Worm (Caenorhabditis elegans) whole organism, young adult: Measurements from ENCODE around the gene lgc-49.
A peak's percentile ranks its signal among the peaks of the same experiment; 100 is the strongest.

Experiments
- B0261.1 ChIP-seq: sonication (generic microtip); optimal IDR thresholded peaks from 2 replicates; lab custom pipeline; 2016; ENCODE audit warnings: mild to moderate bottlenecking, missing genetic modification characterization, moderate library complexity, missing compliant biosample characterization
- F57A8.1 ChIP-seq: fragments of 200-800 bp; sonication (Bioruptor generic); optimal IDR thresholded peaks from 2 replicates; lab custom pipeline; 2018; ENCODE audit warnings: mild to moderate bottlenecking, missing genetic modification characterization, moderate library complexity, missing compliant biosample characterization
- F57C9.4 ChIP-seq: sonication (generic microtip); optimal IDR thresholded peaks from 2 replicates; lab custom pipeline; 2017; ENCODE audit warnings: mild to moderate bottlenecking, missing genetic modification characterization, missing compliant biosample characterization
- K11D2.4 ChIP-seq: fragments of 200-800 bp; sonication (Bioruptor generic); IDR thresholded peaks from 2 replicates; pipeline ENCODE4 v1.3.6; 2022; ENCODE audit warnings: missing genetic modification reagents, missing genetic modification characterization, missing compliant biosample characterization
- K12H6.12 ChIP-seq: fragments of 200-800 bp; sonication (Bioruptor generic); optimal IDR thresholded peaks from 2 replicates; lab custom pipeline; 2018; ENCODE audit warnings: mild to moderate bottlenecking, missing genetic modification characterization, missing compliant biosample characterization
- T07F8.4 ChIP-seq: sonication (generic microtip); optimal IDR thresholded peaks from 2 replicates; lab custom pipeline; 2016; ENCODE audit warnings: mild to moderate bottlenecking, missing genetic modification characterization, moderate library complexity, missing compliant biosample characterization
- Y67H2A.10 ChIP-seq: fragments of 200-800 bp; sonication (Bioruptor generic); conservative IDR thresholded peaks from 2 replicates; pipeline ENCODE4 v1.3.6; 2022; ENCODE audit warnings: missing genetic modification reagents, missing genetic modification characterization, missing compliant biosample characterization
- athp-1 ChIP-seq: sonication (generic microtip); optimal IDR thresholded peaks from 2 replicates; lab custom pipeline; 2017; ENCODE audit warnings: mild to moderate bottlenecking, missing genetic modification characterization, missing compliant biosample characterization
- attf-3 ChIP-seq: fragments of 200-800 bp; sonication (Bioruptor generic); conservative IDR thresholded peaks from 2 replicates; pipeline ENCODE4 v1.3.6; 2022; ENCODE audit warnings: missing genetic modification reagents, missing genetic modification characterization, missing compliant biosample characterization
- attf-5 ChIP-seq: fragments of 200-800 bp; sonication (Bioruptor generic); optimal IDR thresholded peaks from 2 replicates; lab custom pipeline; 2018; ENCODE audit warnings: mild to moderate bottlenecking, missing genetic modification characterization, missing compliant biosample characterization
- bed-2 ChIP-seq: fragments of 200-800 bp; sonication (Bioruptor generic); IDR thresholded peaks from 2 replicates; pipeline ENCODE4 v1.3.6; 2022; ENCODE audit warnings: missing genetic modification reagents, missing genetic modification characterization, missing compliant biosample characterization
- ceh-100 ChIP-seq: fragments of 200-800 bp; sonication (Bioruptor generic); IDR thresholded peaks from 2 replicates; pipeline ENCODE4 v1.3.6; 2022; ENCODE audit warnings: missing genetic modification reagents, missing genetic modification characterization, missing compliant biosample characterization
- chd-7 ChIP-seq: sonication (generic microtip); optimal IDR thresholded peaks from 2 replicates; lab custom pipeline; 2016; ENCODE audit warnings: mild to moderate bottlenecking, missing genetic modification characterization, moderate library complexity, missing compliant biosample characterization
- dox-1 ChIP-seq: fragments of 200-800 bp; sonication (Bioruptor generic); IDR thresholded peaks from 2 replicates; pipeline ENCODE4 v1.3.6; 2022; ENCODE audit warnings: missing genetic modification reagents, missing genetic modification characterization, missing compliant biosample characterization
- gei-17 ChIP-seq: fragments of 200-800 bp; sonication (Bioruptor generic); optimal IDR thresholded peaks from 2 replicates; lab custom pipeline; 2018; ENCODE audit warnings: mild to moderate bottlenecking, missing genetic modification characterization, missing compliant biosample characterization
- hmg-1.2 ChIP-seq: fragments of 200-800 bp; sonication (Bioruptor generic); IDR thresholded peaks from 2 replicates; pipeline ENCODE4 v1.3.6; 2022; ENCODE audit warnings: missing genetic modification reagents, missing genetic modification characterization, missing compliant biosample characterization
- hmg-20 ChIP-seq: fragments of 200-800 bp; sonication (Bioruptor generic); IDR thresholded peaks from 2 replicates; pipeline ENCODE4 v1.3.6; 2022; ENCODE audit warnings: missing genetic modification reagents, missing genetic modification characterization, missing compliant biosample characterization
- hrde-1 ChIP-seq: sonication (generic microtip); optimal IDR thresholded peaks from 2 replicates; lab custom pipeline; 2016; ENCODE audit warnings: missing genetic modification characterization, mild to moderate bottlenecking, missing compliant biosample characterization, moderate library complexity, missing genotype, missing genetic modification reagents, borderline replicate concordance
- let-526 ChIP-seq: fragments of 200-800 bp; sonication (Bioruptor generic); IDR thresholded peaks from 2 replicates; pipeline ENCODE4 v1.3.6; 2022; ENCODE audit warnings: missing genetic modification reagents, missing genetic modification characterization, missing compliant biosample characterization
- madf-3 ChIP-seq: fragments of 200-800 bp; sonication (Bioruptor generic); IDR thresholded peaks from 2 replicates; pipeline ENCODE4 v1.3.6; 2022; ENCODE audit warnings: missing genetic modification reagents, missing genetic modification characterization, missing compliant biosample characterization
- madf-6 ChIP-seq: fragments of 200-800 bp; sonication (Bioruptor generic); IDR thresholded peaks from 2 replicates; pipeline ENCODE4 v1.3.6; 2022; ENCODE audit warnings: missing genetic modification reagents, missing genetic modification characterization, missing compliant biosample characterization
- mcd-1 ChIP-seq: fragments of 200-800 bp; sonication (Bioruptor generic); IDR thresholded peaks from 2 replicates; pipeline ENCODE4 v1.3.6; 2022; ENCODE audit warnings: missing genetic modification reagents, missing genetic modification characterization, missing compliant biosample characterization
- nfya-1 ChIP-seq: sonication (generic microtip); optimal IDR thresholded peaks from 2 replicates; lab custom pipeline; 2017; ENCODE audit warnings: antibody characterized with exemption, missing compliant biosample characterization, missing genetic modification characterization, borderline replicate concordance; ENCODE audit not compliant: insufficient read depth
- nhr-80 ChIP-seq: sonication (generic microtip); optimal IDR thresholded peaks from 2 replicates; lab custom pipeline; 2016; ENCODE audit warnings: missing genetic modification characterization, missing compliant biosample characterization
- nhr-90 ChIP-seq: sonication (generic microtip); optimal IDR thresholded peaks from 2 replicates; lab custom pipeline; 2016; ENCODE audit warnings: missing genotype, mild to moderate bottlenecking, missing genetic modification characterization, missing compliant biosample characterization
- rcor-1 ChIP-seq: fragments of 200-800 bp; sonication (Bioruptor generic); IDR thresholded peaks from 2 replicates; pipeline ENCODE4 v1.3.6; 2022; ENCODE audit warnings: missing genetic modification reagents, missing genetic modification characterization, missing compliant biosample characterization
- repo-1 ChIP-seq: sonication (generic microtip); optimal IDR thresholded peaks from 2 replicates; lab custom pipeline; 2017; ENCODE audit warnings: mild to moderate bottlenecking, missing genetic modification characterization, missing compliant biosample characterization
- rpc-1 ChIP-seq, 2 experiments: fragments of 150-350 bp in 1 of 2; sonication (generic microtip) in 1 of 2; optimal IDR thresholded peaks; 2 replicates each; lab custom pipeline; 2014 to 2018; ENCODE audit warnings: missing biosample characterization in 1 of 2, missing genetic modification characterization in 1 of 2, missing genetic modification reagents in 1 of 2, missing genotype in 1 of 2
- snpc-1.1 ChIP-seq: sonication (generic microtip); optimal IDR thresholded peaks from 2 replicates; lab custom pipeline; 2017; ENCODE audit warnings: missing genetic modification characterization, mild to moderate bottlenecking, missing compliant biosample characterization, antibody characterized with exemption, moderate library complexity, missing genotype, missing genetic modification reagents; ENCODE audit not compliant: insufficient read depth
- snpc-4 ChIP-seq, 5 experiments: fragments of 150-350 bp in 1 of 5; sonication (generic microtip) in 4 of 5; optimal IDR thresholded peaks; 2 replicates each; lab custom pipeline; 2014 to 2018; ENCODE audit warnings: missing genetic modification characterization in 5 of 5, missing biosample characterization in 3 of 5, antibody characterized with exemption in 2 of 5, mild to moderate bottlenecking in 2 of 5, missing compliant biosample characterization in 2 of 5, missing genotype in 2 of 5, moderate library complexity in 2 of 5, missing genetic modification reagents in 1 of 5
- tbp1 ChIP-seq: fragments of 200-800 bp; sonication (Bioruptor generic); optimal IDR thresholded peaks from 2 replicates; lab custom pipeline; 2018; ENCODE audit warnings: mild to moderate bottlenecking, missing genetic modification characterization, missing compliant biosample characterization
- tbx-9 ChIP-seq: sonication (generic microtip); optimal IDR thresholded peaks from 2 replicates; lab custom pipeline; 2016; ENCODE audit warnings: borderline replicate concordance, missing genetic modification characterization, inconsistent platforms, missing compliant biosample characterization
- unc-130 ChIP-seq: sonication (generic microtip); optimal IDR thresholded peaks from 2 replicates; lab custom pipeline; 2016; ENCODE audit warnings: missing genetic modification reagents, missing genetic modification characterization, missing compliant biosample characterization
- unc-62 ChIP-seq: fragments of 150-350 bp; optimal IDR thresholded peaks from 2 replicates; lab custom pipeline; 2014; ENCODE audit warnings: missing biosample characterization, missing genetic modification reagents, missing genetic modification characterization
- zfh-2 ChIP-seq: fragments of 200-800 bp; sonication (Bioruptor generic); conservative IDR thresholded peaks from 2 replicates; pipeline ENCODE4 v1.3.6; 2022; ENCODE audit warnings: missing genetic modification reagents, missing genetic modification characterization, missing compliant biosample characterization
- ztf-18 ChIP-seq: sonication (generic microtip); optimal IDR thresholded peaks from 2 replicates; lab custom pipeline; 2016; ENCODE audit warnings: missing genotype, mild to moderate bottlenecking, missing genetic modification characterization, missing compliant biosample characterization
- ztf-28 ChIP-seq: fragments of 200-800 bp; sonication (Bioruptor generic); IDR thresholded peaks from 2 replicates; pipeline ENCODE4 v1.3.6; 2022; ENCODE audit warnings: missing genetic modification reagents, missing genetic modification characterization, missing compliant biosample characterization
- ztf-6 ChIP-seq: fragments of 200-800 bp; sonication (Bioruptor generic); IDR thresholded peaks from 2 replicates; pipeline ENCODE4 v1.3.6; 2022; ENCODE audit warnings: missing genetic modification reagents, missing genetic modification characterization, missing compliant biosample characterization

The lgc-49 gene

ce11 chrV:11167745-11168144, 23.3 kb upstream of the lgc-49 start:
- TF ChIP-seq ceh-100 (GFP tag; lab: Robert Waterston, UW) = no peak

ce11 chrV:11170564-11171329, 20.3 kb upstream of the lgc-49 start:
- no peak for TF ChIP-seq unc-62
- no peak for TF ChIP-seq bed-2
- no peak for TF ChIP-seq K12H6.12 (tag; lab: Kevin White, UChicago)
- TF ChIP-seq madf-6 (GFP tag; lab: Robert Waterston, UW) = no peak
- no peak for TF ChIP-seq rcor-1 (GFP tag; lab: Robert Waterston, UW)
- no peak for TF ChIP-seq snpc-1.1 (tag; lab: Kevin White, UChicago)
- no peak for TF ChIP-seq zfh-2
- TF ChIP-seq hmg-20 (GFP tag; lab: Robert Waterston, UW) = no peak
- TF ChIP-seq, all 124 proteins: peak for 0

- TF ChIP-seq attf-3 (GFP tag; lab: Robert Waterston, UW) (no peak), snpc-4 (GFP tag; optimal IDR thresholded peaks at IDR 0.05; lab: Kevin White, UChicago) (no peak), snpc-4 (tag; optimal IDR thresholded peaks at IDR 0.05; lab: Kevin White, UChicago) (no peak), hmg-20 (GFP tag; lab: Robert Waterston, UW) (no peak), rpc-1 (optimal IDR thresholded peaks at IDR 0.05; lab: Kevin White, UChicago) (no peak), rpc-1 (tag; optimal IDR thresholded peaks at IDR 0.05; lab: Kevin White, UChicago) (no peak)
Measured at ce11 chrV:11171906-11172305, 19.2 kb upstream of the lgc-49 start, which contains the start of gene T19C4.5. Gene T19C4.5, plus strand, starts transcription at chrV:11172213.

ce11 chrV:11172667-11173066, 18.4 kb upstream of the lgc-49 start:
- TF ChIP-seq madf-3 (GFP tag; lab: Robert Waterston, UW) (no peak), unc-62 (no peak), gei-17 (GFP tag; lab: Kevin White, UChicago) (no peak), nfya-1 (tag; lab: Kevin White, UChicago) (no peak), ztf-6 (no peak), dox-1 (no peak), F57C9.4 (no peak), F57A8.1 (GFP tag; lab: Kevin White, UChicago) (no peak), ztf-28 (GFP tag; lab: Robert Waterston, UW) (no peak), athp-1 (tag; lab: Kevin White, UChicago) (no peak), repo-1 (no peak), chd-7 (tag; lab: Kevin White, UChicago) (no peak), let-526 (GFP tag; lab: Robert Waterston, UW) (no peak), tbp1 (GFP tag; lab: Kevin White, UChicago) (no peak), hrde-1 (tag; lab: Kevin White, UChicago) (no peak)

- TF ChIP-seq nhr-90 (tag; lab: Kevin White, UChicago) (no peak), T07F8.4 (tag; lab: Kevin White, UChicago) (no peak), K11D2.4 (GFP tag; lab: Robert Waterston, UW) (0 out of 2 replicates have a peak, but pooled peaks have one; percentile 32), B0261.1 (tag; lab: Kevin White, UChicago) (peak; percentile 74), bed-2 (no peak), chd-7 (tag; lab: Kevin White, UChicago) (peak; percentile 53), madf-6 (GFP tag; lab: Robert Waterston, UW) (peak; percentile 35), snpc-4 (GFP tag; optimal IDR thresholded peaks at IDR 0.05; lab: Kevin White, UChicago) (peak; percentile 76), snpc-4 (tag; optimal IDR thresholded peaks at IDR 0.05; lab: Kevin White, UChicago) (peak; percentile 90 to 98 (median 95)), tbp1 (GFP tag; lab: Kevin White, UChicago) (peak; percentile 93), attf-5 (GFP tag; lab: Kevin White, UChicago) (peak; percentile 18), unc-130 (GFP tag; lab: Kevin White, UChicago) (no peak), mcd-1 (peak; percentile 49; the same call in 1 of the 2 replicates), Y67H2A.10 (GFP tag; lab: Robert Waterston, UW) (no peak), ztf-18 (no peak), tbx-9 (tag; lab: Kevin White, UChicago) (no peak), nhr-80 (tag; lab: Kevin White, UChicago) (no peak), hmg-1.2 (GFP tag; lab: Robert Waterston, UW) (peak; percentile 51), F57A8.1 (GFP tag; lab: Kevin White, UChicago) (no peak)
Measured at ce11 chrV:11174663-11175062, 16.4 kb upstream of the lgc-49 start.
